Fruit fly (Drosophila melanogaster) whole organism, prepupa: Measurements from ENCODE around the gene CG9784.
A peak's percentile ranks its signal among the peaks of the same experiment; 100 is the strongest.

ENCODE experiments used
- Blimp-1 ChIP-seq: fragments of 200-800 bp; sonication (Bioruptor generic); optimal IDR thresholded peaks from 3 replicates; lab custom pipeline; 2017; ENCODE audit warnings: missing biosample characterization, missing genetic modification characterization, mild to moderate bottlenecking, moderate library complexity, missing genetic modification reagents
- CG10631 ChIP-seq: fragments of 200-800 bp; sonication (Bioruptor generic); optimal IDR thresholded peaks from 2 replicates; lab custom pipeline; 2016; ENCODE audit warnings: missing biosample characterization, missing genetic modification characterization
- CG10669 ChIP-seq: fragments of 200-800 bp; sonication (Bioruptor generic); optimal IDR thresholded peaks from 3 replicates; lab custom pipeline; 2018; ENCODE audit warnings: missing biosample characterization, mild to moderate bottlenecking, missing genetic modification characterization, moderate library complexity
- CG11762 ChIP-seq: fragments of 200-800 bp; sonication (Bioruptor generic); optimal IDR thresholded peaks from 3 replicates; lab custom pipeline; 2016; ENCODE audit warnings: missing biosample characterization, missing genetic modification characterization; ENCODE audit not compliant: insufficient read depth
- CG11902 ChIP-seq: fragments of 200-800 bp; sonication (Bioruptor generic); optimal IDR thresholded peaks from 3 replicates; lab custom pipeline; 2016; ENCODE audit warnings: missing biosample characterization, missing genetic modification characterization
- CG15336 ChIP-seq: fragments of 200-800 bp; sonication (Bioruptor generic); IDR thresholded peaks from 2 replicates; pipeline ENCODE4 v1.3.6; 2022; ENCODE audit warnings: missing biosample characterization, missing genetic modification characterization
- CG3032 ChIP-seq: fragments of 200-800 bp; optimal IDR thresholded peaks from 2 replicates; lab custom pipeline; 2019; ENCODE audit warnings: missing biosample characterization, mild to moderate bottlenecking, missing genetic modification characterization, moderate library complexity
- CG31627 ChIP-seq: fragments of 200-800 bp; sonication (Bioruptor generic); optimal IDR thresholded peaks from 3 replicates; lab custom pipeline; 2016; ENCODE audit warnings: missing biosample characterization, missing genetic modification characterization
- CG32006 ChIP-seq: fragments of 200-800 bp; sonication (Bioruptor generic); optimal IDR thresholded peaks from 3 replicates; lab custom pipeline; 2017; ENCODE audit warnings: missing biosample characterization, mild to moderate bottlenecking, missing genetic modification characterization
- CG34406 ChIP-seq: fragments of 200-800 bp; sonication (Bioruptor generic); optimal IDR thresholded peaks from 3 replicates; lab custom pipeline; 2016; ENCODE audit warnings: missing biosample characterization, missing genetic modification characterization
- CG6163 ChIP-seq: fragments of 200-800 bp; sonication (Bioruptor generic); IDR thresholded peaks from 3 replicates; pipeline ENCODE4 v1.3.6; 2022; ENCODE audit warnings: missing biosample characterization, missing genetic modification characterization
- CG6276 ChIP-seq: fragments of 200-800 bp; sonication (Bioruptor generic); optimal IDR thresholded peaks from 2 replicates; lab custom pipeline; 2017; ENCODE audit warnings: missing biosample characterization, mild to moderate bottlenecking, missing genetic modification characterization
- CG6792 ChIP-seq: fragments of 200-800 bp; sonication (Bioruptor generic); optimal IDR thresholded peaks from 3 replicates; lab custom pipeline; 2016; ENCODE audit warnings: missing biosample characterization, missing genetic modification characterization
- CG6808 ChIP-seq: fragments of 200-800 bp; sonication (Bioruptor generic); optimal IDR thresholded peaks from 3 replicates; lab custom pipeline; 2017; ENCODE audit warnings: missing biosample characterization, missing genetic modification characterization, mild to moderate bottlenecking, moderate library complexity, missing genetic modification reagents
- CG7368 ChIP-seq: fragments of 200-800 bp; sonication (Bioruptor generic); optimal IDR thresholded peaks from 3 replicates; lab custom pipeline; 2016; ENCODE audit warnings: missing biosample characterization, missing genetic modification characterization
- CG8119 ChIP-seq: fragments of 200-800 bp; sonication (Bioruptor generic); IDR thresholded peaks from 3 replicates; pipeline ENCODE4 v1.3.6; 2022; ENCODE audit warnings: missing biosample characterization, missing genetic modification characterization
- CG8632 ChIP-seq: fragments of 200-800 bp; sonication (Bioruptor generic); optimal IDR thresholded peaks from 3 replicates; lab custom pipeline; 2016; ENCODE audit warnings: missing biosample characterization, missing genetic modification characterization
- CG9139 ChIP-seq: fragments of 200-800 bp; sonication (Bioruptor generic); optimal IDR thresholded peaks from 3 replicates; lab custom pipeline; 2017; ENCODE audit warnings: missing biosample characterization, mild to moderate bottlenecking, missing genetic modification characterization
- Eip75B ChIP-seq: fragments of 200-800 bp; sonication (Bioruptor generic); optimal IDR thresholded peaks from 3 replicates; lab custom pipeline; 2016; ENCODE audit warnings: missing biosample characterization, missing genetic modification characterization
- Eip78C ChIP-seq: fragments of 200-800 bp; sonication (Bioruptor generic); peaks from one replicate; lab custom pipeline; 2016; ENCODE audit warnings: missing biosample characterization, missing genetic modification characterization
- Gug ChIP-seq: fragments of 200-800 bp; sonication (Bioruptor generic); IDR thresholded peaks from 2 replicates; pipeline ENCODE4 v1.3.6; 2022; ENCODE audit warnings: missing biosample characterization, missing genetic modification characterization
- Hr38 ChIP-seq: sonication (Bioruptor generic); optimal IDR thresholded peaks from 2 replicates; lab custom pipeline; 2016; ENCODE audit warnings: missing biosample characterization, missing genetic modification characterization
- Hr39 ChIP-seq: fragments of 200-800 bp; sonication (Bioruptor generic); optimal IDR thresholded peaks from 2 replicates; lab custom pipeline; 2016; ENCODE audit warnings: missing biosample characterization, missing genetic modification characterization
- Hr4 ChIP-seq: fragments of 200-800 bp; sonication (Bioruptor generic); optimal IDR thresholded peaks from 3 replicates; lab custom pipeline; 2016; ENCODE audit warnings: missing biosample characterization, missing genetic modification characterization
- Lpt ChIP-seq: fragments of 200-800 bp; sonication (Bioruptor generic); optimal IDR thresholded peaks from 3 replicates; lab custom pipeline; 2016; ENCODE audit warnings: missing biosample characterization, missing genetic modification characterization
- OdsH ChIP-seq: fragments of 200-800 bp; sonication (Bioruptor generic); optimal IDR thresholded peaks from 3 replicates; lab custom pipeline; 2016; ENCODE audit warnings: missing biosample characterization, missing genetic modification characterization
- Smox ChIP-seq: fragments of 200-800 bp; sonication (Bioruptor generic); optimal IDR thresholded peaks from 3 replicates; lab custom pipeline; 2016; ENCODE audit warnings: missing biosample characterization, missing genetic modification characterization
- Sox14 ChIP-seq: fragments of 200-800 bp; sonication (Bioruptor generic); optimal IDR thresholded peaks from 3 replicates; lab custom pipeline; 2016; ENCODE audit warnings: missing biosample characterization, missing genetic modification characterization
- achi ChIP-seq: fragments of 200-800 bp; sonication (Bioruptor generic); optimal IDR thresholded peaks from 3 replicates; lab custom pipeline; 2016; ENCODE audit warnings: missing biosample characterization, missing genetic modification characterization
- acj6 ChIP-seq: fragments of 200-800 bp; sonication (Bioruptor generic); optimal IDR thresholded peaks from 3 replicates; lab custom pipeline; 2016; ENCODE audit warnings: missing biosample characterization, missing genetic modification characterization
- cyc ChIP-seq: fragments of 200-800 bp; sonication (Bioruptor generic); optimal IDR thresholded peaks from 3 replicates; lab custom pipeline; 2016; ENCODE audit warnings: missing biosample characterization, missing genetic modification characterization
- dac ChIP-seq: fragments of 200-800 bp; sonication (Bioruptor generic); optimal IDR thresholded peaks from 2 replicates; lab custom pipeline; 2017; ENCODE audit warnings: missing biosample characterization, mild to moderate bottlenecking, missing genetic modification characterization
- eg ChIP-seq: fragments of 200-800 bp; sonication (Bioruptor generic); IDR thresholded peaks from 3 replicates; pipeline ENCODE4 v1.3.6; 2022; ENCODE audit warnings: missing biosample characterization, missing genetic modification characterization
- fd59A ChIP-seq: fragments of 200-800 bp; sonication (Bioruptor generic); optimal IDR thresholded peaks from 2 replicates; lab custom pipeline; 2017; ENCODE audit warnings: missing biosample characterization, mild to moderate bottlenecking, missing genetic modification characterization, missing genetic modification reagents
- fd85E ChIP-seq: fragments of 200-800 bp; sonication (Bioruptor generic); optimal IDR thresholded peaks from 3 replicates; lab custom pipeline; 2016; ENCODE audit warnings: missing biosample characterization, missing genetic modification characterization
- lz ChIP-seq: fragments of 200-800 bp; sonication (Bioruptor generic); optimal IDR thresholded peaks from 3 replicates; lab custom pipeline; 2016; ENCODE audit warnings: missing biosample characterization, missing genetic modification characterization
- net ChIP-seq: fragments of 200-800 bp; sonication (Bioruptor generic); optimal IDR thresholded peaks from 3 replicates; lab custom pipeline; 2016; ENCODE audit warnings: missing biosample characterization, missing genetic modification characterization
- salr ChIP-seq, 2 experiments: fragments of 200-800 bp; sonication (Bioruptor generic); optimal IDR thresholded peaks; 3 replicates each; lab custom pipeline; 2016 to 2018; ENCODE audit warnings: missing biosample characterization in 2 of 2, missing genetic modification characterization in 2 of 2, mild to moderate bottlenecking in 1 of 2
- svp ChIP-seq: fragments of 200-800 bp; sonication (Bioruptor generic); peaks from one replicate; lab custom pipeline; 2016; ENCODE audit warnings: missing biosample characterization, missing genetic modification characterization
- topi ChIP-seq: fragments of 200-800 bp; sonication (Bioruptor generic); optimal IDR thresholded peaks from 3 replicates; lab custom pipeline; 2016; ENCODE audit warnings: missing biosample characterization, missing genetic modification characterization
- vri ChIP-seq: fragments of 200-800 bp; sonication (Bioruptor generic); optimal IDR thresholded peaks from 3 replicates; lab custom pipeline; 2016; ENCODE audit warnings: missing biosample characterization, mild to moderate bottlenecking, missing genetic modification characterization

The CG9784 gene

dm6 chrX:16559514-16560510 is 39.2 kb downstream of the CG9784 start, which contains the start of gene Pp2B-14D (continued):
- TF ChIP-seq Hr39 (GFP tag; lab: Kevin White, UChicago) (no peak), lz (GFP tag; lab: Kevin White, UChicago) (no peak), Blimp-1 (GFP tag; lab: Kevin White, UChicago) (peak; percentile 37), Eip78C (GFP tag; lab: Kevin White, UChicago) (peak; percentile 72), Hr38 (no peak), CG15336 (GFP tag; lab: Robert Waterston, UW) (no peak), topi (GFP tag; lab: Kevin White, UChicago) (no peak), eg (GFP tag; lab: Robert Waterston, UW) (no peak; the same call in 1 of the 3 replicates), salr (GFP tag; optimal IDR thresholded peaks at IDR 0.05; lab: Kevin White, UChicago) (no peak), CG8119 (GFP tag; lab: Robert Waterston, UW) (peak; percentile 40; the same call in 1 of the 3 replicates)

DNA sequence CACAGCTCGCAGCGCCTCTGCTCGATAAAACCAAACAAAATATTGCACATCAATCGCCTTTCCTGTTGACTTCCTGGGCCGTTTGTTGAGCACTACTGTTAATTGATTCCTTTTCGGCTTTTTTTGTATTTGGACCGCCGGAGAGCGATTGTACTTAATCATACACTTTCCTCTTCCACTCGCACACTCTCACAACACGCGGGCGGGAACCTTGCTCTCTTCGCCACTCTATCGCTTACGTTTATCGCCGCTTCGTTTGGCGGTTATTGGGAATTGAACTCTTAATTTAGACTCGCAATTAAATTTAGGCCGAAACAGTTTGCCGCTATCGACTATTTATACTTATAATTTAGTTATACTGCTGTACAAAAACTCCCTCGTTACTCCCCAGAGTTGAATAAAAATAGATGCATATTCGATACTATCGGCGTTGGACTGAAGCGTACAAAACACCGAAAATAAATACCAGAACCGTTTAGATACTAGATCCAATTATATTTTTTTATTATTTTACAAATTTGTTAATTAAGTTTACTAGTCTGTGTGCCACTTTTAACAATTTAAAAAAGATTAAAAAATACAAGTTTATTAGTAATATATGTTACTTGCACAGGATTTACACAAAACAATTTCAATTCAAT is 45.4 kb downstream of the CG9784 start, which contains the start of gene Arp2:
Gene Arp2 (minus strand): TSS at position 427 of the 641 bp plus-strand sequence.
- TF ChIP-seq Eip78C (GFP tag; lab: Kevin White, UChicago) (peak; percentile 21), dac (GFP tag; lab: Kevin White, UChicago) (no peak), CG6163 (no peak), OdsH (GFP tag; lab: Kevin White, UChicago) (no peak), net (GFP tag; lab: Kevin White, UChicago) (no peak), CG6792 (GFP tag; lab: Kevin White, UChicago) (no peak)
- TF ChIP-seq, all 60 proteins: peak for 1

DNA sequence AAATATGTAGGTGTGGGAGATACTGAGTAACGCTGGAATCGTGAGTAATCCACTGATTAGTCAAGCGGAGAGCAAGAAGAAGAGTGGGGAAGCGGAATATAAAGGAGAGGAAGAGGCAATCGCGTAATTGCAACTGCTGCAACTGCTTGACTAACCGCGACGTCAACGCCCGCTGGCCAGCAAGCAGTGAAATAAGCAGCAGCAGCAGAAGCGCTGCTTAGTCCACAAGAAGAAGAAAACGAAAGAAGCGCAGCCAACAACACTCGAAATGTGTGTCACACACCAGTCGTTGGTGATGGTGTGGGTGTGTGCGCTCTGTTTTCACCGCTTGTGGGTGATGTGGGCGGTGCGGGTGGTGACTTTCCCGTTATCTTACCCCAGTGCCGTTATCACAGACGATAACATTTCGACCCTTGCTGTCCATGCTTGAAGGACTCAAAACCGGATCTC is 46.0 kb downstream of the CG9784 start:
- TF ChIP-seq CG10669 (GFP tag; lab: Kevin White, UChicago): no peak
- TF ChIP-seq Eip75B (GFP tag; lab: Kevin White, UChicago): peak; percentile 35
- TF ChIP-seq acj6 (GFP tag; lab: Kevin White, UChicago): no peak
- no peak for TF ChIP-seq CG34406 (GFP tag; lab: Kevin White, UChicago)
- peak; percentile 88 for TF ChIP-seq svp (GFP tag; lab: Kevin White, UChicago)
- TF ChIP-seq Hr38: no peak
- peak; percentile 83 for TF ChIP-seq vri (GFP tag; lab: Kevin White, UChicago)
- no peak for TF ChIP-seq fd59A
- TF ChIP-seq Lpt (GFP tag; lab: Kevin White, UChicago): no peak
- TF ChIP-seq eg (GFP tag; lab: Robert Waterston, UW): peak; percentile 12; the same call in 1 of the 3 replicates
- TF ChIP-seq CG6163: peak; percentile 14; the same call in 1 of the 3 replicates
- TF ChIP-seq CG6808: no peak
- TF ChIP-seq Sox14: no peak
- no peak for TF ChIP-seq Hr39 (GFP tag; lab: Kevin White, UChicago)
- TF ChIP-seq achi: no peak
- TF ChIP-seq CG7368: no peak
- peak; percentile 45 for TF ChIP-seq Eip78C (GFP tag; lab: Kevin White, UChicago)
- TF ChIP-seq Hr4 (GFP tag; lab: Kevin White, UChicago): no peak
- TF ChIP-seq CG8119 (GFP tag; lab: Robert Waterston, UW): 0 out of 3 replicates have a peak, but pooled peaks have one; percentile 23

- TF ChIP-seq CG6276 (GFP tag; lab: Kevin White, UChicago) (no peak), Eip75B (GFP tag; lab: Kevin White, UChicago) (peak; percentile 52), CG10631 (peak; percentile 78), CG32006 (GFP tag; lab: Kevin White, UChicago) (peak; percentile 87), CG11902 (peak; percentile 58), dac (GFP tag; lab: Kevin White, UChicago) (peak; percentile 64), CG3032 (tag; lab: Kevin White, UChicago) (peak; percentile 65), fd85E (peak; percentile 62), Gug (peak; percentile 71), CG8632 (GFP tag; lab: Kevin White, UChicago) (peak; percentile 79), CG11762 (GFP tag; lab: Kevin White, UChicago) (peak; percentile 71), eg (GFP tag; lab: Robert Waterston, UW) (peak; percentile 85; the same call in 2 of the 3 replicates), cyc (GFP tag; lab: Kevin White, UChicago) (peak; percentile 75), Smox (GFP tag; lab: Kevin White, UChicago) (peak; percentile 82), CG8119 (GFP tag; lab: Robert Waterston, UW) (peak; percentile 76), CG9139 (GFP tag; lab: Kevin White, UChicago) (no peak), CG31627 (GFP tag; lab: Kevin White, UChicago) (peak; percentile 81), acj6 (GFP tag; lab: Kevin White, UChicago) (peak; percentile 79), CG10669 (GFP tag; lab: Kevin White, UChicago) (no peak), topi (GFP tag; lab: Kevin White, UChicago) (peak; percentile 86), net (GFP tag; lab: Kevin White, UChicago) (peak; percentile 86)
Observed at dm6 chrX:16552567-16552966, 46.4 kb downstream of the CG9784 start.
